Worm (Caenorhabditis elegans): Measurements from ENCODE around the gene mrps-9.

- TF ChIP-seq isw-1 (GFP tag; IDR thresholded peaks at IDR 0.05) (no peak), fkh-10 (GFP tag; optimal IDR thresholded peaks at IDR 0.05) (no peak)
Measured at ce11 chrIII:8240948-8241347, 24.9 kb upstream of the mrps-9 start.
